Worm (Caenorhabditis elegans) whole organism, midembryonic: ENCODE measurements around the gene gakh-1.

Experiments
- T22C8.4 ChIP-seq: fragments of 200-800 bp; sonication (Bioruptor generic); IDR thresholded peaks from 2 replicates; pipeline ENCODE4 v1.3.6; 2022; ENCODE audit warnings: missing genetic modification characterization, missing compliant biosample characterization
- cog-1 ChIP-seq: sonication (generic microtip); optimal IDR thresholded peaks from 2 replicates; lab custom pipeline; 2016; ENCODE audit warnings: missing genetic modification characterization, missing compliant biosample characterization
- flt-1 ChIP-seq: fragments of 200-800 bp; sonication (Bioruptor generic); IDR thresholded peaks from 2 replicates; pipeline ENCODE4 v1.3.6; 2022; ENCODE audit warnings: missing genetic modification characterization, missing compliant biosample characterization
- klf-2 ChIP-seq: fragments of 200-800 bp; sonication (Bioruptor generic); conservative IDR thresholded peaks from 2 replicates; pipeline ENCODE4 v1.3.6; 2022; ENCODE audit warnings: missing genetic modification reagents, missing genetic modification characterization, missing compliant biosample characterization
- med-1 ChIP-seq: sonication (generic microtip); optimal IDR thresholded peaks from 2 replicates; lab custom pipeline; 2017; ENCODE audit warnings: missing genetic modification characterization, mild to moderate bottlenecking, missing compliant biosample characterization, antibody characterized with exemption, missing genetic modification reagents; ENCODE audit not compliant: insufficient read depth
- ref-1 ChIP-seq: fragments of 200-800 bp; sonication (Bioruptor generic); conservative IDR thresholded peaks from 2 replicates; pipeline ENCODE4 v1.3.6; 2022; ENCODE audit warnings: missing genetic modification reagents, missing genetic modification characterization, missing compliant biosample characterization
- tab-1 ChIP-seq: fragments of 200-800 bp; sonication (Bioruptor generic); IDR thresholded peaks from 2 replicates; pipeline ENCODE4 v1.3.6; 2022; ENCODE audit warnings: missing genetic modification characterization, missing compliant biosample characterization
- ztf-23 ChIP-seq: fragments of 200-800 bp; sonication (Bioruptor generic); IDR thresholded peaks from 2 replicates; pipeline ENCODE4 v1.3.6; 2022; ENCODE audit warnings: missing genetic modification reagents, missing genetic modification characterization, missing compliant biosample characterization
- ztf-29 ChIP-seq: fragments of 200-800 bp; sonication (Bioruptor generic); IDR thresholded peaks from 2 replicates; pipeline ENCODE4 v1.3.6; 2022; ENCODE audit warnings: missing genetic modification reagents, missing genetic modification characterization, missing compliant biosample characterization

Gene gakh-1

ce11 chrX:5814342-5814741 lies 32.0 kb downstream of the gakh-1 start:
- TF ChIP-seq cog-1 (no peak), klf-2 (no peak)

ce11 chrX:5815343-5815742 lies 33.0 kb downstream of the gakh-1 start:
- no peak for TF ChIP-seq ztf-23 (GFP tag; lab: Robert Waterston, UW)
- TF ChIP-seq tab-1 (GFP tag; lab: Robert Waterston, UW), result no peak
- no peak for TF ChIP-seq med-1 (GFP tag; lab: Kevin White, UChicago)
- TF ChIP-seq cog-1, result no peak
- no peak for TF ChIP-seq flt-1 (GFP tag; lab: Robert Waterston, UW)

- TF ChIP-seq klf-2 (no peak), flt-1 (GFP tag; lab: Robert Waterston, UW) (no peak), T22C8.4 (no peak), ztf-23 (GFP tag; lab: Robert Waterston, UW) (no peak), ref-1 (GFP tag; lab: Robert Waterston, UW) (no peak), tab-1 (GFP tag; lab: Robert Waterston, UW) (0 out of 2 replicates have a peak, but pooled peaks have one; percentile 22), ztf-29 (0 out of 2 replicates have a peak, but pooled peaks have one; percentile 29), med-1 (GFP tag; lab: Kevin White, UChicago) (peak; percentile 17), cog-1 (peak; percentile 70)
These were observed 34.0 kb downstream of the gakh-1 start for ce11 chrX:5816346-5816745.

- TF ChIP-seq tab-1 (GFP tag; lab: Robert Waterston, UW) (no peak), klf-2 (no peak), T22C8.4 (no peak), flt-1 (GFP tag; lab: Robert Waterston, UW) (no peak), ztf-23 (GFP tag; lab: Robert Waterston, UW) (no peak), cog-1 (no peak), ref-1 (GFP tag; lab: Robert Waterston, UW) (no peak), med-1 (GFP tag; lab: Kevin White, UChicago) (no peak), ztf-29 (no peak)
These were observed 34.8 kb downstream of the gakh-1 start for ce11 chrX:5817078-5817477.

ce11 chrX:5818176-5818575 lies 35.9 kb downstream of the gakh-1 start:
- TF ChIP-seq cog-1 (peak; percentile 83), med-1 (GFP tag; lab: Kevin White, UChicago) (no peak), flt-1 (GFP tag; lab: Robert Waterston, UW) (peak; percentile 43; the same call in 1 of the 2 replicates), ztf-23 (GFP tag; lab: Robert Waterston, UW) (no peak)

ce11 chrX:5819702-5820470 lies 37.6 kb downstream of the gakh-1 start:
- TF ChIP-seq tab-1 (GFP tag; lab: Robert Waterston, UW), result no peak
- TF ChIP-seq med-1 (GFP tag; lab: Kevin White, UChicago), result no peak
- no peak for TF ChIP-seq flt-1 (GFP tag; lab: Robert Waterston, UW)
- no peak for TF ChIP-seq cog-1
- no peak for TF ChIP-seq ztf-29
- no peak for TF ChIP-seq ref-1 (GFP tag; lab: Robert Waterston, UW)
- no peak for TF ChIP-seq T22C8.4
- no peak for TF ChIP-seq klf-2

ce11 chrX:5820880-5821279 lies 38.6 kb downstream of the gakh-1 start:
- TF ChIP-seq flt-1 (GFP tag; lab: Robert Waterston, UW) (no peak), ztf-29 (no peak), ztf-23 (GFP tag; lab: Robert Waterston, UW) (0 out of 2 replicates have a peak, but pooled peaks have one; percentile 5), cog-1 (no peak), tab-1 (GFP tag; lab: Robert Waterston, UW) (0 out of 2 replicates have a peak, but pooled peaks have one; percentile 51), T22C8.4 (no peak)

- TF ChIP-seq klf-2 (no peak), T22C8.4 (no peak), flt-1 (GFP tag; lab: Robert Waterston, UW) (no peak), med-1 (GFP tag; lab: Kevin White, UChicago) (no peak), tab-1 (GFP tag; lab: Robert Waterston, UW) (no peak), ref-1 (GFP tag; lab: Robert Waterston, UW) (no peak), ztf-29 (no peak), cog-1 (no peak), ztf-23 (GFP tag; lab: Robert Waterston, UW) (no peak)
These were observed 39.5 kb downstream of the gakh-1 start, which contains the start of gene hbl-1 for ce11 chrX:5821842-5822241. Gene hbl-1, plus strand, starts transcription at chrX:5822142.

ce11 chrX:5826976-5827375 lies 44.7 kb downstream of the gakh-1 start:
- TF ChIP-seq tab-1 (GFP tag; lab: Robert Waterston, UW) (no peak), flt-1 (GFP tag; lab: Robert Waterston, UW) (0 out of 2 replicates have a peak, but pooled peaks have one; percentile 51)

ce11 chrX:5828085-5828484 lies 45.8 kb downstream of the gakh-1 start:
- TF ChIP-seq flt-1 (GFP tag; lab: Robert Waterston, UW) (no peak), T22C8.4 (no peak), klf-2 (no peak), ref-1 (GFP tag; lab: Robert Waterston, UW) (no peak), med-1 (GFP tag; lab: Kevin White, UChicago) (no peak), ztf-29 (no peak), tab-1 (GFP tag; lab: Robert Waterston, UW) (no peak), cog-1 (no peak), ztf-23 (GFP tag; lab: Robert Waterston, UW) (no peak)
